Fruit fly (Drosophila melanogaster): ENCODE data around the gene CheB93a.

The CheB93a gene

DNA sequence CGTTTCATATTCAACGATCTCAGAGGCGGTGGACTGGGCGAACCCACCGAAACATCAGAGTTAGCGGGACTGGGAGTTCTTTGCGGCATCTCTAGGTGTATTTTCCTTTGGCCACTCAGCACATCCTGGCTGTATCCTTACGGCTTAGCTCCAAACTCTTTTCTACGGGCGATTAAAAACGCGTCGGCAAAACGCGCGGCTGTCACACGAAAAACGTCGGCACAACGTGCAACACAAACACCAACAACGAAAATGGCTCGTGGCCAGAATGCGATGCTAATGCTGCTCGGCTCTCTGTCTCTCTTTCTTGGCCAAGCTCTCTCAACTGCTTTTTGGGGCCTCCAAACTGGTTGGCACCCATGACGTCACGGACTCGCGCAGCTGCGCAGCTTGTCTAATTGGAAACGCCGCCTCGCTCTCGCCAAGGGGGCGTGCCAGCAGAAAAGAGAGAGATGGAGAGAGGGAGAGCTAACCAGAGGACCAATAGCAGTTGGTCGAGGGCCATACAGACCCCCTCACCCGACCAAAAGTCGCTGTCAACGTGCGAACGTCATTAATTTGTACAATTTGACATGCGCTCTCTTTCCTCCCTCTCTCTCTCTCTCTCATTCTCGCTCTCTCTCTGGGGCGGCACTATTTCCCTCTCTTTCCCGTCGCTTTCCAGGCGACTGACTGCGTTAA is 26.8 kb downstream of the CheB93a start, which contains the start of gene lbl:
Gene lbl, minus strand, starts transcription at position 255 of the 681 bp plus-strand sequence.
- TF ChIP-seq Drgx (GFP tag; IDR thresholded peaks at IDR 0.05) (0 out of 2 replicates have a peak, but pooled peaks have one; percentile 9), CG17385 (GFP tag; optimal IDR thresholded peaks at IDR 0.05) (no peak), trh (GFP tag; optimal IDR thresholded peaks at IDR 0.05) (no peak), CoRest (tag; optimal IDR thresholded peaks at IDR 0.05) (peak; percentile 54), yki (optimal IDR thresholded peaks at IDR 0.05) (peak; percentile 86), z (GFP tag; IDR thresholded peaks at IDR 0.05) (peak; percentile 30; the same call in 1 of the 3 replicates), ab (GFP tag; optimal IDR thresholded peaks at IDR 0.05) (no peak), gsb-n (tag; optimal IDR thresholded peaks at IDR 0.05) (peak; percentile 96), Nf-YC (tag; optimal IDR thresholded peaks at IDR 0.05) (peak; percentile 99), CG10654 (GFP tag; optimal IDR thresholded peaks at IDR 0.05) (no peak), pb (GFP tag; optimal IDR thresholded peaks at IDR 0.05) (no peak), Vsx1 (GFP tag; optimal IDR thresholded peaks at IDR 0.05) (no peak), CG13287 (GFP tag; IDR thresholded peaks at IDR 0.05; ENCODE audit: partially characterized antibody) (peak; percentile 65), otp (GFP tag; IDR thresholded peaks at IDR 0.05) (peak; percentile 62; the same call in 2 of the 3 replicates), cg (GFP tag; optimal IDR thresholded peaks at IDR 0.05) (peak; percentile 28), Tbp (GFP tag; optimal IDR thresholded peaks at IDR 0.05) (no peak), CG8478 (optimal IDR thresholded peaks at IDR 0.05) (peak; percentile 92), CG34224 (GFP tag; IDR thresholded peaks at IDR 0.05; ENCODE audit: partially characterized antibody) (peak; percentile 51), Adf1 (GFP tag; IDR thresholded peaks at IDR 0.05) (peak; percentile 85), Scr (GFP tag; IDR thresholded peaks at IDR 0.05; ENCODE audit: partially characterized antibody) (peak; percentile 36), CG18262 (tag; optimal IDR thresholded peaks at IDR 0.05) (no peak), CG13624 (GFP tag; optimal IDR thresholded peaks at IDR 0.05) (peak; percentile 84), C15 (GFP tag; IDR thresholded peaks at IDR 0.05) (no peak), hbn (GFP tag; IDR thresholded peaks at IDR 0.05; ENCODE audit: partially characterized antibody) (peak; percentile 44; the same call in 1 of the 2 replicates), crol (GFP tag; IDR thresholded peaks at IDR 0.05) (peak; percentile 92), Nf-YA (GFP tag; IDR thresholded peaks at IDR 0.05) (peak; percentile 96), CG10321 (GFP tag; IDR thresholded peaks at IDR 0.05) (peak; percentile 91), BtbVII (GFP tag; optimal IDR thresholded peaks at IDR 0.05) (peak; percentile 76), Sox102F (GFP tag; optimal IDR thresholded peaks at IDR 0.05) (no peak), Trl (optimal IDR thresholded peaks at IDR 0.05) (peak; percentile 93 to 98), Trl (GFP tag; optimal IDR thresholded peaks at IDR 0.05) (peak; percentile 47), CG1832 (GFP tag; optimal IDR thresholded peaks at IDR 0.05) (peak; percentile 94), slbo (GFP tag; IDR thresholded peaks at IDR 0.05) (0 out of 2 replicates have a peak, but pooled peaks have one; percentile 11), Nf-YB (GFP tag; optimal IDR thresholded peaks at IDR 0.05) (peak; percentile 99), croc (GFP tag; conservative IDR thresholded peaks at IDR 0.05) (no peak), lola (GFP tag; optimal IDR thresholded peaks at IDR 0.05) (no peak), stwl (tag; optimal IDR thresholded peaks at IDR 0.05) (no peak), CG15696 (tag; optimal IDR thresholded peaks at IDR 0.05) (no peak), sna (GFP tag; IDR thresholded peaks at IDR 0.05; ENCODE audit: partially characterized antibody) (peak; percentile 66), fd3F (GFP tag; optimal IDR thresholded peaks at IDR 0.05) (no peak), schlank (tag; optimal IDR thresholded peaks at IDR 0.05) (no peak), CG5180 (GFP tag; optimal IDR thresholded peaks at IDR 0.05) (peak; percentile 86), eve (GFP tag; optimal IDR thresholded peaks at IDR 0.05) (no peak), CG3995 (GFP tag; optimal IDR thresholded peaks at IDR 0.05) (no peak), D (optimal IDR thresholded peaks at IDR 0.05) (peak; percentile 22), D (GFP tag; optimal IDR thresholded peaks at IDR 0.05) (no peak), vvl (GFP tag; IDR thresholded peaks at IDR 0.05) (peak; percentile 75; the same call in 1 of the 2 replicates), CG32772 (GFP tag; IDR thresholded peaks at IDR 0.05) (no peak), abd-A (tag; optimal IDR thresholded peaks at IDR 0.05) (peak; percentile 85), sc (optimal IDR thresholded peaks at IDR 0.05) (no peak), sc (GFP tag; optimal IDR thresholded peaks at IDR 0.05) (no peak)
